Fruit fly (Drosophila melanogaster) whole organism, prepupa: ENCODE data around the gene CG15571.

Experiments
- CG1621 ChIP-seq: fragments of 200-800 bp; sonication (Bioruptor generic); optimal IDR thresholded peaks from 3 replicates; lab custom pipeline; 2018; ENCODE audit warnings: missing biosample characterization, mild to moderate bottlenecking, missing genetic modification characterization
- CG6854 ChIP-seq: fragments of 200-800 bp; sonication (Bioruptor generic); optimal IDR thresholded peaks from 2 replicates; lab custom pipeline; 2017; ENCODE audit warnings: missing biosample characterization, mild to moderate bottlenecking, missing genetic modification characterization
- Eip75B ChIP-seq: fragments of 200-800 bp; sonication (Bioruptor generic); optimal IDR thresholded peaks from 3 replicates; lab custom pipeline; 2016; ENCODE audit warnings: missing biosample characterization, missing genetic modification characterization
- achi ChIP-seq: fragments of 200-800 bp; sonication (Bioruptor generic); optimal IDR thresholded peaks from 3 replicates; lab custom pipeline; 2016; ENCODE audit warnings: missing biosample characterization, missing genetic modification characterization
- spab ChIP-seq: fragments of 200-800 bp; sonication (Bioruptor generic); optimal IDR thresholded peaks from 2 replicates; lab custom pipeline; 2017; ENCODE audit warnings: missing biosample characterization, mild to moderate bottlenecking, missing genetic modification characterization, missing genetic modification reagents

Gene CG15571

dm6 chrX:4170492-4170891, 46.7 kb downstream of the CG15571 start (continued):
- TF ChIP-seq CG1621 (tag; lab: Kevin White, UChicago) (peak; percentile 40), achi (GFP tag; lab: Kevin White, UChicago) (peak; percentile 61), Eip75B (GFP tag; lab: Kevin White, UChicago) (peak; percentile 14), CG6854 (no peak), spab (peak; percentile 21)
